Worm (Caenorhabditis elegans) whole organism, early embryonic: Measurements from ENCODE around the gene pycr-1.

Source experiments
- B0310.2 ChIP-seq: sonication (generic microtip); optimal IDR thresholded peaks from 2 replicates; lab custom pipeline; 2016; ENCODE audit warnings: mild to moderate bottlenecking, missing genetic modification characterization, missing compliant biosample characterization
- aly-1 ChIP-seq: sonication (generic microtip); optimal IDR thresholded peaks from 2 replicates; lab custom pipeline; 2016; ENCODE audit warnings: missing genetic modification characterization, missing compliant biosample characterization
- ama-1 ChIP-seq: fragments of 150-350 bp; optimal IDR thresholded peaks from 2 replicates; lab custom pipeline; 2014
- ceh-13 ChIP-seq: fragments of 200-800 bp; sonication (Bioruptor generic); optimal IDR thresholded peaks from 2 replicates; lab custom pipeline; 2018; ENCODE audit warnings: mild to moderate bottlenecking, missing genetic modification characterization, missing compliant biosample characterization
- ceh-36 ChIP-seq: sonication (generic microtip); optimal IDR thresholded peaks from 2 replicates; lab custom pipeline; 2016; ENCODE audit warnings: missing genetic modification characterization, inconsistent platforms, missing compliant biosample characterization
- ets-7 ChIP-seq: sonication (generic microtip); optimal IDR thresholded peaks from 2 replicates; lab custom pipeline; 2016; ENCODE audit warnings: missing genotype, missing genetic modification characterization, missing compliant biosample characterization
- flt-1 ChIP-seq: fragments of 200-800 bp; sonication (Bioruptor generic); IDR thresholded peaks from 2 replicates; pipeline ENCODE4 v1.3.6; 2022; ENCODE audit warnings: missing genetic modification characterization, missing compliant biosample characterization
- hmbx-1 ChIP-seq: sonication (generic microtip); optimal IDR thresholded peaks from 2 replicates; lab custom pipeline; 2016; ENCODE audit warnings: mild to moderate bottlenecking, missing genetic modification characterization, missing compliant biosample characterization
- hmg-4 ChIP-seq: fragments of 200-800 bp; sonication (Bioruptor generic); optimal IDR thresholded peaks from 2 replicates; lab custom pipeline; 2018; ENCODE audit warnings: mild to moderate bottlenecking, missing genetic modification characterization, missing compliant biosample characterization
- hnd-1 ChIP-seq: sonication (generic microtip); optimal IDR thresholded peaks from 2 replicates; lab custom pipeline; 2016; ENCODE audit warnings: missing genetic modification characterization, missing compliant biosample characterization
- pes-1 ChIP-seq: fragments of 200-800 bp; sonication (Bioruptor generic); IDR thresholded peaks from 2 replicates; pipeline ENCODE4 v1.3.6; 2022; ENCODE audit warnings: missing genetic modification reagents, missing genetic modification characterization, missing compliant biosample characterization
- scrt-1 ChIP-seq: fragments of 200-800 bp; sonication (Bioruptor generic); IDR thresholded peaks from 2 replicates; pipeline ENCODE4 v1.3.6; 2022; ENCODE audit warnings: missing genetic modification characterization, missing compliant biosample characterization
- tbx-11 ChIP-seq: fragments of 200-800 bp; sonication (Bioruptor generic); IDR thresholded peaks from 2 replicates; pipeline ENCODE4 v1.3.6; 2022; ENCODE audit warnings: missing genetic modification characterization, missing compliant biosample characterization
- tra-4 ChIP-seq: sonication (generic microtip); optimal IDR thresholded peaks from 2 replicates; lab custom pipeline; 2017; ENCODE audit warnings: missing genetic modification characterization, missing compliant biosample characterization

DNA sequence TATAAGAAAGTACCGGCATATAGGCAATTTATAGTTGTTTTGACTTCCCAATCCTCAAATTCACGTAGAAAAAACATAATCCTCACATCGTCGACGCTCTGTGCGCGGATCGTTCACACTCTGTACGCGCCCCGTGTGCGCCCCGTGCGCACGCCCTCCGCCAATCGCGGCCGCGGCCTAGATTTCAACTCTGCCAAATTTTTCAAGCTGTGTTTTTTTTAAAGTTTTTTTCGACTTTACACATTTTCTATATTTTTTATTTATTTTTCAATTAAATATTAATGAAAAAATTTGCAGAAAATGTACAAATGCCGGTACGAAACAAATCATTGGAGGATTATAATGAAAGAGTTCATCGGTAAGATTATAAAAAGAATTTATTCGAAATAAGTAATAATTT, 23.5 kb upstream of the pycr-1 start, which contains the start of gene T01H10.11:
- TF ChIP-seq hmbx-1 = no peak
- no peak for TF ChIP-seq hnd-1
- no peak for TF ChIP-seq pes-1 (GFP tag; lab: Robert Waterston, UW)
- TF ChIP-seq tra-4 (tag; lab: Kevin White, UChicago) = no peak
- TF ChIP-seq B0310.2 (tag; lab: Kevin White, UChicago) = no peak
- TF ChIP-seq ama-1 (lab: Kevin White, UChicago) = no peak
- TF ChIP-seq ceh-13 (GFP tag; lab: Kevin White, UChicago) = no peak
- TF ChIP-seq flt-1 = no peak
- TF ChIP-seq hmg-4 = no peak
- TF ChIP-seq aly-1 (tag; lab: Kevin White, UChicago) = no peak
- no peak for TF ChIP-seq tbx-11 (GFP tag; lab: Robert Waterston, UW)
- no peak for TF ChIP-seq ceh-36 (tag; lab: Kevin White, UChicago)
- TF ChIP-seq ets-7 (tag; lab: Kevin White, UChicago) = no peak
- TF ChIP-seq scrt-1 (GFP tag; lab: Robert Waterston, UW) = no peak
